Worm (Caenorhabditis elegans) whole organism, late embryonic: ENCODE measurements around the gene R04A9.7.

Experiments used
- C08G9.2 ChIP-seq: sonication (generic microtip); optimal IDR thresholded peaks from 2 replicates; lab custom pipeline; 2016; ENCODE audit warnings: mild to moderate bottlenecking, missing genetic modification characterization, moderate library complexity, missing compliant biosample characterization
- F13H6.1 ChIP-seq: sonication (generic microtip); optimal IDR thresholded peaks from 2 replicates; lab custom pipeline; 2016; ENCODE audit warnings: missing genetic modification characterization, missing compliant biosample characterization
- T23F11.4 ChIP-seq: fragments of 200-800 bp; sonication (Bioruptor generic); optimal IDR thresholded peaks from 2 replicates; lab custom pipeline; 2018; ENCODE audit warnings: mild to moderate bottlenecking, missing genetic modification characterization, missing compliant biosample characterization
- ahr-1 ChIP-seq: sonication (generic microtip); optimal IDR thresholded peaks from 2 replicates; lab custom pipeline; 2016; ENCODE audit warnings: missing genetic modification characterization, missing compliant biosample characterization
- ama-1 ChIP-seq: fragments of 150-350 bp; optimal IDR thresholded peaks from 2 replicates; lab custom pipeline; 2014
- ceh-2 ChIP-seq: sonication (generic microtip); optimal IDR thresholded peaks from 2 replicates; lab custom pipeline; 2016; ENCODE audit warnings: missing genotype, missing genetic modification characterization, missing compliant biosample characterization
- ceh-22 ChIP-seq: sonication (generic microtip); optimal IDR thresholded peaks from 2 replicates; lab custom pipeline; 2017; ENCODE audit warnings: missing biosample characterization, missing genetic modification characterization
- ceh-30 ChIP-seq: fragments of 150-350 bp; optimal IDR thresholded peaks from 2 replicates; lab custom pipeline; 2014; ENCODE audit warnings: missing biosample characterization, missing genetic modification characterization
- ceh-9 ChIP-seq: sonication (generic microtip); optimal IDR thresholded peaks from 2 replicates; lab custom pipeline; 2016; ENCODE audit warnings: mild to moderate bottlenecking, missing genetic modification characterization, inconsistent platforms, missing compliant biosample characterization
- che-1 ChIP-seq: sonication (generic microtip); optimal IDR thresholded peaks from 2 replicates; lab custom pipeline; 2016; ENCODE audit warnings: mild to moderate bottlenecking, missing genetic modification characterization, missing compliant biosample characterization
- elt-2 ChIP-seq: sonication (generic microtip); optimal IDR thresholded peaks from 2 replicates; lab custom pipeline; 2016; ENCODE audit warnings: missing genetic modification reagents, missing genetic modification characterization, missing compliant biosample characterization
- ets-4 ChIP-seq: sonication (generic microtip); optimal IDR thresholded peaks from 2 replicates; lab custom pipeline; 2016; ENCODE audit warnings: missing genetic modification characterization, missing compliant biosample characterization
- fkh-10 ChIP-seq: fragments of 150-350 bp; optimal IDR thresholded peaks from 2 replicates; lab custom pipeline; 2014; ENCODE audit warnings: missing biosample characterization, missing genetic modification reagents, missing genetic modification characterization
- fkh-6 ChIP-seq: sonication (generic microtip); optimal IDR thresholded peaks from 2 replicates; lab custom pipeline; 2016; ENCODE audit warnings: missing genetic modification characterization, missing compliant biosample characterization
- hlh-30 ChIP-seq: sonication (generic microtip); optimal IDR thresholded peaks from 2 replicates; lab custom pipeline; 2017; ENCODE audit warnings: antibody characterized with exemption, missing genetic modification characterization, missing compliant biosample characterization; ENCODE audit not compliant: insufficient read depth
- hlh-6 ChIP-seq: sonication (generic microtip); optimal IDR thresholded peaks from 2 replicates; lab custom pipeline; 2016; ENCODE audit warnings: missing genotype, missing genetic modification characterization, missing compliant biosample characterization
- hlh-8 ChIP-seq: sonication (generic microtip); optimal IDR thresholded peaks from 2 replicates; lab custom pipeline; 2016; ENCODE audit warnings: missing genotype, missing genetic modification characterization, missing compliant biosample characterization
- mec-3 ChIP-seq: sonication (generic microtip); optimal IDR thresholded peaks from 2 replicates; lab custom pipeline; 2016; ENCODE audit warnings: borderline replicate concordance, missing genetic modification characterization, missing compliant biosample characterization
- nfya-1 ChIP-seq: sonication (generic microtip); optimal IDR thresholded peaks from 2 replicates; lab custom pipeline; 2017; ENCODE audit warnings: missing genetic modification characterization, mild to moderate bottlenecking, missing compliant biosample characterization, antibody characterized with exemption, moderate library complexity
- nhr-232 ChIP-seq: sonication (generic microtip); optimal IDR thresholded peaks from 2 replicates; lab custom pipeline; 2016; ENCODE audit warnings: missing genetic modification characterization, missing compliant biosample characterization
- npax-4 ChIP-seq: sonication (generic microtip); optimal IDR thresholded peaks from 2 replicates; lab custom pipeline; 2016; ENCODE audit warnings: missing genetic modification characterization, missing compliant biosample characterization
- pat-9 ChIP-seq: fragments of 200-800 bp; sonication (Bioruptor generic); optimal IDR thresholded peaks from 2 replicates; lab custom pipeline; 2018; ENCODE audit warnings: mild to moderate bottlenecking, missing genetic modification characterization, moderate library complexity, missing compliant biosample characterization
- pax-1 ChIP-seq: fragments of 150-350 bp; optimal IDR thresholded peaks from 2 replicates; lab custom pipeline; 2014; ENCODE audit warnings: missing biosample characterization, missing genetic modification characterization
- pha-2 ChIP-seq: sonication (generic microtip); optimal IDR thresholded peaks from 2 replicates; lab custom pipeline; 2017; ENCODE audit warnings: mild to moderate bottlenecking, missing genetic modification characterization, missing compliant biosample characterization
- pqm-1 ChIP-seq: sonication (generic microtip); optimal IDR thresholded peaks from 2 replicates; lab custom pipeline; 2016; ENCODE audit warnings: missing genetic modification characterization, missing compliant biosample characterization
- pros-1 ChIP-seq: fragments of 150-350 bp; optimal IDR thresholded peaks from 2 replicates; lab custom pipeline; 2014; ENCODE audit warnings: missing biosample characterization, missing genetic modification reagents, missing genetic modification characterization
- ref-2 ChIP-seq: sonication (generic microtip); optimal IDR thresholded peaks from 2 replicates; lab custom pipeline; 2016; ENCODE audit warnings: missing genetic modification characterization, missing compliant biosample characterization
- sdc-2 ChIP-seq: sonication (generic microtip); optimal IDR thresholded peaks from 2 replicates; lab custom pipeline; 2016; ENCODE audit warnings: missing genotype, missing genetic modification characterization, missing compliant biosample characterization
- sox-2 ChIP-seq: fragments of 200-800 bp; sonication (Bioruptor generic); IDR thresholded peaks from 2 replicates; pipeline ENCODE4 v1.3.6; 2022; ENCODE audit warnings: missing genetic modification reagents, missing genetic modification characterization, missing compliant biosample characterization
- unc-3 ChIP-seq, 2 experiments: fragments of 200-800 bp in 1 of 2; sonication (Bioruptor generic) in 1 of 2; sonication (generic microtip) in 1 of 2; conservative IDR thresholded peaks in 1 of 2; optimal IDR thresholded peaks in 1 of 2; 2 replicates each; pipeline versions ENCODE4 v1.3.6 to Lab custom; 2016 to 2022; ENCODE audit warnings: missing compliant biosample characterization in 2 of 2, missing genetic modification characterization in 2 of 2, missing genetic modification reagents in 1 of 2
- unc-86 ChIP-seq: sonication (generic microtip); optimal IDR thresholded peaks from 2 replicates; lab custom pipeline; 2016; ENCODE audit warnings: missing genetic modification characterization, missing compliant biosample characterization
- zip-5 ChIP-seq: sonication (generic microtip); optimal IDR thresholded peaks from 2 replicates; lab custom pipeline; 2016; ENCODE audit warnings: missing genetic modification characterization, missing compliant biosample characterization

The R04A9.7 gene

DNA sequence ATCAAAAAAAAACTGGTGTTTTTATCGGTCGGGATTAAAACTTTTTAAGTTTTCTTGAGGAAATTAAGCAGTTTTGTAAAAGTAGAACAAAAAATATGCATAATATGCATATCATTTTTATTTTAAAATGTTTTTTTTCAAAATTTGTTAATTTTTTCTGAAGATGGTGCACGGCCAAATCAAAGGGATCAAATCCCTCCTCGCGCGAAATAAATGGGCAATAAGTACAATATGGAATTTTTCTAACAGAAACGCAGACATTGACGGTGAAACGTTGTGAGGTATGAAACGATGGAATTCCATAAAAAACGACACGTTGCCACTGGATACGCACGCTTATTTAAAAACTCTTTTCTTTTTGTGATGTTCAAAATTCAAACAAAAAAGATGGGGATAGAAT lies 8.3 kb upstream of the R04A9.7 start:
- TF ChIP-seq ceh-22 (tag; lab: Kevin White, UChicago), result no peak
- peak; percentile 91 for TF ChIP-seq sdc-2 (tag; lab: Kevin White, UChicago)
- TF ChIP-seq pqm-1 (tag; lab: Kevin White, UChicago), result no peak
- no peak for TF ChIP-seq ceh-9 (tag; lab: Kevin White, UChicago)
- TF ChIP-seq nhr-232 (tag; lab: Kevin White, UChicago), result no peak
- TF ChIP-seq fkh-6 (tag; lab: Kevin White, UChicago), result no peak
- no peak for TF ChIP-seq fkh-10 (GFP tag; lab: Kevin White, UChicago)
- no peak for TF ChIP-seq T23F11.4 (GFP tag; lab: Kevin White, UChicago)
- no peak for TF ChIP-seq ets-4 (tag; lab: Kevin White, UChicago)

DNA sequence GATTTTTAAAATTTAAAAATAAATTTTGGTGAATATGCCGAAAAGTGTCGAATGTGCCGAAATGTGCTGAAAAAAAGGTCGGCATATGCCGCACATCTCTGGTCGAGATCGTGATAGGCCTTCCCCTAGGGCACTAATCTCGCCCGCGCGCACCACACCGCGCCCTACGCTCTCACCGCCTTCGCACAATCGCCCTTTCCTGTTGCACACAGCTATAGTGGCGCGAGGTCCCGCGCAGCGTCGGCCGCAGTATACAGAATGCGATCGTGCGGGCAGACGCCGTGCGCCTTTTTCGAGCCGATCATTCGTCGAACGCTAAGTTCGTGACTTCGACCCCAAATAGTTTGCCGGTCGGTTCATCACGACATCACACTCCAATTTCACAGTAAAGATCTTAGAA lies 4.8 kb upstream of the R04A9.7 start:
- TF ChIP-seq che-1 (tag; lab: Kevin White, UChicago), result no peak
- TF ChIP-seq mec-3, result no peak
- no peak for TF ChIP-seq ceh-2 (tag; lab: Kevin White, UChicago)

DNA sequence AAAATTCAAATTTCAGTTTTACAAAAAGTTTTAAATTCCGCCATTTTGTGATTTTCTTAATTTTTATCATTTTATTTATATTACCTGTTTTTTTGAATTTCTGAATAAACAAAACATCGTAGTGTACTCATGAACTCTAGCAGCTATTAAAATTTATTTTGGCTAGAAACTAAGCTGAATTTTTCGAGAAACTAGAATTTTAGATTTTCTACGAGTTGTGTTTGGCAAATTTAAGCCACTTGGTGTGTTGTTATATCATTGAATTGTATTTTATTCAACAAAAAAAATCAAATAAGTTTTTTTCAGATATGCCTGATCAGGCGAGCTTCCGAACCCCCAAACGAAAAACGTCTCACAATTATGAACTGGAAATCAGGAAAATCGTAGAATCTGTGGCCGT lies 2.6 kb upstream of the R04A9.7 start, which contains the start of gene R04A9.6:
Gene R04A9.6, plus strand, starts transcription at position 301 of the 400 bp plus-strand sequence.
- no peak for TF ChIP-seq hlh-8 (tag; lab: Kevin White, UChicago)
- TF ChIP-seq pat-9 (tag; lab: Kevin White, UChicago), result no peak

DNA sequence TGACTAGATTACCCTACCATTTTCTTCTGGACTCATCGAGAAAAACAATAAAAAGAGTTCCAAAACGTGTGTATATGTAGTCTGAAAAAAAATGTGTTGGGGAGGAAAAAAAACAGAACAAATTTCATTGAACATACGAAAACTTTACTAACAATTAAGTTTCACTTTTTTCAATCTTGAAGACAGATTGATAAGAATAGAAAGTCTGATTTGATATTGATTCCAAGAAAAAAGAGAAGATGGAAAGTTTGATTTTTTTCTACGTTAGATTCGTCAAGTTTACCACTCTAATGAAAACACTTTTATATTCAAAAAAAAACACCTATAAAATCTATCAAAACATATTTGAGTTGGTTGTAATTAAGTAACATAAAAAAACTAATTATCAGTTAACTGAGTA lies 4.2 kb downstream of the R04A9.7 start, which contains the start of gene R04A9.9:
Gene R04A9.9, minus strand, starts transcription at position 101 of the 400 bp plus-strand sequence.
- TF ChIP-seq ama-1, result no peak
- TF ChIP-seq pha-2 (tag; lab: Kevin White, UChicago), result no peak
- TF ChIP-seq sox-2 (GFP tag; lab: Robert Waterston, UW), result no peak
- no peak for TF ChIP-seq sdc-2 (tag; lab: Kevin White, UChicago)
- TF ChIP-seq hlh-6 (tag; lab: Kevin White, UChicago), result no peak
- TF ChIP-seq F13H6.1 (tag; lab: Kevin White, UChicago), result no peak
- no peak for TF ChIP-seq pros-1 (tag; lab: Kevin White, UChicago)
- TF ChIP-seq ceh-30 (tag; lab: Kevin White, UChicago), result no peak
- TF ChIP-seq, all 69 proteins: peak for 0

DNA sequence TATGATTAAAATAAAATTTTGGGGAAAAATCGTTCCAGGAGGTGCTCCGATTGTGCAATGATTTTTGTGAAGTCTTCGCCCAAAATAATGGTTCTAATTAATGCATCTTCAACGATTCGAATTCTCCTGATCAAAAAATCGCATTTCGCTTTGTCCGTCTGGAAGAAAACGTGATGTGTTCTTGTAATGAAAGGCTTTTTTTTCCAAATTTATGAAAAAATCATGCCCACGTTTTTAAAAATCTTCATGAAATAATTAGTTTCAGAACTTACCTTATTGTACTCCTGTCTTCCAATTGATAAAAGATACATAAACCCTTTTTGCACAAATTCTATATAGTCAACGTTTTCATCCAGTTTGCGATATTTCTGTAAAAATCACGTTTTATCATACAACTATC lies 5.1 kb downstream of the R04A9.7 start:
- TF ChIP-seq pha-2 (tag; lab: Kevin White, UChicago) (no peak), elt-2 (tag; lab: Kevin White, UChicago) (no peak), hlh-30 (tag; lab: Kevin White, UChicago) (no peak), ceh-9 (tag; lab: Kevin White, UChicago) (no peak), hlh-8 (tag; lab: Kevin White, UChicago) (no peak), ref-2 (tag; lab: Kevin White, UChicago) (no peak), pax-1 (no peak), hlh-6 (tag; lab: Kevin White, UChicago) (no peak), F13H6.1 (tag; lab: Kevin White, UChicago) (no peak), zip-5 (tag; lab: Kevin White, UChicago) (no peak), npax-4 (tag; lab: Kevin White, UChicago) (no peak), unc-3 (GFP tag; conservative IDR thresholded peaks at IDR 0.05; lab: Robert Waterston, UW) (no peak), unc-3 (tag; optimal IDR thresholded peaks at IDR 0.05; lab: Kevin White, UChicago) (no peak), che-1 (tag; lab: Kevin White, UChicago) (no peak), pqm-1 (tag; lab: Kevin White, UChicago) (no peak), nfya-1 (tag; lab: Kevin White, UChicago) (no peak), unc-86 (tag; lab: Kevin White, UChicago) (no peak), ahr-1 (tag; lab: Kevin White, UChicago) (no peak), nhr-232 (tag; lab: Kevin White, UChicago) (no peak), T23F11.4 (GFP tag; lab: Kevin White, UChicago) (no peak), C08G9.2 (tag; lab: Kevin White, UChicago) (no peak)
